Worm (Caenorhabditis elegans): ENCODE data around the gene oac-15.

ce11 chrV:16163719-16164118 is 46.0 kb downstream of the oac-15 start, which contains the start of gene F10A3.12:
- TF ChIP-seq unc-39 (tag; optimal IDR thresholded peaks at IDR 0.05) (no peak), ama-1 (optimal IDR thresholded peaks at IDR 0.05) (no peak), nhr-237 (tag; optimal IDR thresholded peaks at IDR 0.05) (no peak), nhr-11 (tag; optimal IDR thresholded peaks at IDR 0.05) (no peak), nhr-77 (tag; optimal IDR thresholded peaks at IDR 0.05) (no peak), C34F6.9 (tag; optimal IDR thresholded peaks at IDR 0.05) (no peak), dmd-4 (tag; optimal IDR thresholded peaks at IDR 0.05) (no peak), R02D3.7 (tag; optimal IDR thresholded peaks at IDR 0.05) (no peak)
